Worm (Caenorhabditis elegans): ENCODE measurements around the gene sre-38.

DNA sequence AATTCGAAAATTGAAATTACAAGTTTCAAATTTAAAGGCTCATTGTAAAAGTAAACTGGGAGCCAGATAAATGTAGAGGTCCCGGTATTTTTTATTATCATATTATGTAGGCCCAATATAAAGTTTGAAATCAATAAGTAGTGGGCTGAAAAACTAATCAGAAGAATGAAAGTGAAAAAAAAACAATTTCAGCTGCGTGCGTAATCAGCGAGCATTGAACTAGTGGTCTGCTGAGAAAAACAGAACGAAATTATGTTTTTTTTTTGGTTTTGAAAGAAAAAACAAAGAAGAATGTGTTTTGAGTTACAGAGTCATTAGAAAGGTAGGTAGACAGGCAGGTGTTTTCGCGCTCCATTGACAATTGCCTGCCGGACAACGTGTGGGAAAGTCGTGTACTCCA lies 48.7 kb upstream of the sre-38 start, which contains the start of gene sre-31:
- no peak for TF ChIP-seq him-1 (tag; optimal IDR thresholded peaks at IDR 0.05)
- no peak for TF ChIP-seq W03F9.2 (tag; optimal IDR thresholded peaks at IDR 0.05)
